Fruit fly (Drosophila melanogaster): Measurements from ENCODE around the gene hoe2.

Gene hoe2

dm6 chr2L:4955094-4955823 is 19.0 kb upstream of the hoe2 start, which contains the start of the genes Jon25Bi and Marcal1 (continued):
- TF ChIP-seq CG9797 (GFP tag; optimal IDR thresholded peaks at IDR 0.05) (peak; percentile 43), CG8089 (GFP tag; optimal IDR thresholded peaks at IDR 0.05) (no peak), usp (GFP tag; optimal IDR thresholded peaks at IDR 0.05) (no peak), CG7372 (GFP tag; IDR thresholded peaks at IDR 0.05) (no peak), YL-1 (GFP tag; optimal IDR thresholded peaks at IDR 0.05) (peak; percentile 4), Lpt (GFP tag; optimal IDR thresholded peaks at IDR 0.05) (no peak), Bgb (GFP tag; IDR thresholded peaks at IDR 0.05; ENCODE audit: partially characterized antibody) (peak; percentile 29; the same call in 1 of the 2 replicates), MBD-R2 (GFP tag; IDR thresholded peaks at IDR 0.05) (peak; percentile 80), H2.0 (GFP tag; IDR thresholded peaks at IDR 0.05) (no peak), trh (GFP tag; optimal IDR thresholded peaks at IDR 0.05) (no peak), sisA (GFP tag; IDR thresholded peaks at IDR 0.05) (no peak), CG18011 (GFP tag; optimal IDR thresholded peaks at IDR 0.05) (no peak), exex (tag; optimal IDR thresholded peaks at IDR 0.05) (peak; percentile 71), psq (GFP tag; optimal IDR thresholded peaks at IDR 0.05) (no peak), crp (GFP tag; optimal IDR thresholded peaks at IDR 0.05) (peak in 1 of 2 experiments; percentile 65), stwl (tag; optimal IDR thresholded peaks at IDR 0.05) (peak; percentile 55), CG16779 (GFP tag; IDR thresholded peaks at IDR 0.05) (no peak), ftz-f1 (GFP tag; optimal IDR thresholded peaks at IDR 0.05) (no peak), grn (GFP tag; optimal IDR thresholded peaks at IDR 0.05) (peak; percentile 44), phol (tag; optimal IDR thresholded peaks at IDR 0.05) (no peak), NC2α (GFP tag; optimal IDR thresholded peaks at IDR 0.05) (no peak), CTCF (GFP tag; optimal IDR thresholded peaks at IDR 0.05) (peak; percentile 34), unc-4 (GFP tag; IDR thresholded peaks at IDR 0.05; ENCODE audit: partially characterized antibody) (no peak), CG1832 (GFP tag; optimal IDR thresholded peaks at IDR 0.05) (no peak), CG9215 (GFP tag; IDR thresholded peaks at IDR 0.05) (no peak), Fer1 (GFP tag; optimal IDR thresholded peaks at IDR 0.05) (no peak), CG17186 (GFP tag; optimal IDR thresholded peaks at IDR 0.05) (no peak), cad (GFP tag; optimal IDR thresholded peaks at IDR 0.05) (no peak), gfzf (GFP tag; optimal IDR thresholded peaks at IDR 0.05) (peak; percentile 36), CG3407 (GFP tag; optimal IDR thresholded peaks at IDR 0.05) (no peak), E2f2 (GFP tag; IDR thresholded peaks at IDR 0.05) (peak; percentile 82), CkIIα-i1 (GFP tag; IDR thresholded peaks at IDR 0.05) (no peak), Doc2 (GFP tag; IDR thresholded peaks at IDR 0.05) (no peak), CG34224 (GFP tag; IDR thresholded peaks at IDR 0.05; ENCODE audit: partially characterized antibody) (0 out of 3 replicates have a peak, but pooled peaks have one; percentile 26), Meics (GFP tag; optimal IDR thresholded peaks at IDR 0.05) (no peak), MESR4 (GFP tag; optimal IDR thresholded peaks at IDR 0.05) (peak; percentile 0)

- TF ChIP-seq grn (GFP tag; optimal IDR thresholded peaks at IDR 0.05) (peak; percentile 84), CG5245 (GFP tag; optimal IDR thresholded peaks at IDR 0.05) (no peak), exex (tag; optimal IDR thresholded peaks at IDR 0.05) (peak; percentile 92), mld (GFP tag; IDR thresholded peaks at IDR 0.05; ENCODE audit: partially characterized antibody) (no peak), ci (GFP tag; IDR thresholded peaks at IDR 0.05) (no peak), CG2678 (tag; optimal IDR thresholded peaks at IDR 0.05) (no peak), cwo (GFP tag; optimal IDR thresholded peaks at IDR 0.05) (peak; percentile 9), bcd (GFP tag; optimal IDR thresholded peaks at IDR 0.05) (no peak), D19B (GFP tag; optimal IDR thresholded peaks at IDR 0.05) (peak; percentile 41), CG30431 (GFP tag; optimal IDR thresholded peaks at IDR 0.05) (no peak), mirr (GFP tag; optimal IDR thresholded peaks at IDR 0.05) (peak; percentile 80), HLH54F (GFP tag; optimal IDR thresholded peaks at IDR 0.05) (no peak), CG6175 (GFP tag; IDR thresholded peaks at IDR 0.05) (peak; percentile 8; the same call in 1 of the 3 replicates), Aef1 (GFP tag; IDR thresholded peaks at IDR 0.05) (no peak), BtbVII (GFP tag; optimal IDR thresholded peaks at IDR 0.05) (no peak), amos (GFP tag; IDR thresholded peaks at IDR 0.05; ENCODE audit: partially characterized antibody) (no peak), CG16863 (GFP tag; optimal IDR thresholded peaks at IDR 0.05) (no peak), sim (GFP tag; IDR thresholded peaks at IDR 0.05) (no peak)
Observed at dm6 chr2L:4953086-4953570, 16.9 kb upstream of the hoe2 start, which contains the start of gene Jon25Bii. Jon25Bii (minus strand) TSS chr2L:4953136.

All from whole organism, embryonic.